Worm (Caenorhabditis elegans) whole organism, early embryonic: Measurements from ENCODE around the gene srg-60.

ENCODE experiments used
- B0310.2 ChIP-seq: sonication (generic microtip); optimal IDR thresholded peaks from 2 replicates; lab custom pipeline; 2016; ENCODE audit warnings: mild to moderate bottlenecking, missing genetic modification characterization, missing compliant biosample characterization
- F13C5.2 ChIP-seq: sonication (generic microtip); optimal IDR thresholded peaks from 2 replicates; lab custom pipeline; 2017; ENCODE audit warnings: mild to moderate bottlenecking, missing genetic modification characterization, inconsistent platforms, missing compliant biosample characterization
- aly-1 ChIP-seq: sonication (generic microtip); optimal IDR thresholded peaks from 2 replicates; lab custom pipeline; 2016; ENCODE audit warnings: missing genetic modification characterization, missing compliant biosample characterization
- ama-1 ChIP-seq: fragments of 150-350 bp; optimal IDR thresholded peaks from 2 replicates; lab custom pipeline; 2014
- ceh-13 ChIP-seq: fragments of 200-800 bp; sonication (Bioruptor generic); optimal IDR thresholded peaks from 2 replicates; lab custom pipeline; 2018; ENCODE audit warnings: mild to moderate bottlenecking, missing genetic modification characterization, missing compliant biosample characterization
- ceh-36 ChIP-seq: sonication (generic microtip); optimal IDR thresholded peaks from 2 replicates; lab custom pipeline; 2016; ENCODE audit warnings: missing genetic modification characterization, inconsistent platforms, missing compliant biosample characterization
- ets-7 ChIP-seq: sonication (generic microtip); optimal IDR thresholded peaks from 2 replicates; lab custom pipeline; 2016; ENCODE audit warnings: missing genotype, missing genetic modification characterization, missing compliant biosample characterization
- flt-1 ChIP-seq: fragments of 200-800 bp; sonication (Bioruptor generic); IDR thresholded peaks from 2 replicates; pipeline ENCODE4 v1.3.6; 2022; ENCODE audit warnings: missing genetic modification characterization, missing compliant biosample characterization
- hmbx-1 ChIP-seq: sonication (generic microtip); optimal IDR thresholded peaks from 2 replicates; lab custom pipeline; 2016; ENCODE audit warnings: mild to moderate bottlenecking, missing genetic modification characterization, missing compliant biosample characterization
- hmg-4 ChIP-seq: fragments of 200-800 bp; sonication (Bioruptor generic); optimal IDR thresholded peaks from 2 replicates; lab custom pipeline; 2018; ENCODE audit warnings: mild to moderate bottlenecking, missing genetic modification characterization, missing compliant biosample characterization
- hnd-1 ChIP-seq: sonication (generic microtip); optimal IDR thresholded peaks from 2 replicates; lab custom pipeline; 2016; ENCODE audit warnings: missing genetic modification characterization, missing compliant biosample characterization
- pes-1 ChIP-seq: fragments of 200-800 bp; sonication (Bioruptor generic); IDR thresholded peaks from 2 replicates; pipeline ENCODE4 v1.3.6; 2022; ENCODE audit warnings: missing genetic modification reagents, missing genetic modification characterization, missing compliant biosample characterization
- scrt-1 ChIP-seq: fragments of 200-800 bp; sonication (Bioruptor generic); IDR thresholded peaks from 2 replicates; pipeline ENCODE4 v1.3.6; 2022; ENCODE audit warnings: missing genetic modification characterization, missing compliant biosample characterization
- sea-1 ChIP-seq: fragments of 200-800 bp; sonication (Bioruptor generic); conservative IDR thresholded peaks from 2 replicates; pipeline ENCODE4 v1.3.6; 2022; ENCODE audit warnings: missing genetic modification characterization, missing compliant biosample characterization
- tbx-11 ChIP-seq: fragments of 200-800 bp; sonication (Bioruptor generic); IDR thresholded peaks from 2 replicates; pipeline ENCODE4 v1.3.6; 2022; ENCODE audit warnings: missing genetic modification characterization, missing compliant biosample characterization
- tbx-37 ChIP-seq: fragments of 200-800 bp; sonication (Bioruptor generic); conservative IDR thresholded peaks from 2 replicates; pipeline ENCODE4 v1.3.6; 2022; ENCODE audit warnings: missing genetic modification reagents, missing genetic modification characterization, missing compliant biosample characterization
- tra-4 ChIP-seq: sonication (generic microtip); optimal IDR thresholded peaks from 2 replicates; lab custom pipeline; 2017; ENCODE audit warnings: missing genetic modification characterization, missing compliant biosample characterization

Gene srg-60

DNA sequence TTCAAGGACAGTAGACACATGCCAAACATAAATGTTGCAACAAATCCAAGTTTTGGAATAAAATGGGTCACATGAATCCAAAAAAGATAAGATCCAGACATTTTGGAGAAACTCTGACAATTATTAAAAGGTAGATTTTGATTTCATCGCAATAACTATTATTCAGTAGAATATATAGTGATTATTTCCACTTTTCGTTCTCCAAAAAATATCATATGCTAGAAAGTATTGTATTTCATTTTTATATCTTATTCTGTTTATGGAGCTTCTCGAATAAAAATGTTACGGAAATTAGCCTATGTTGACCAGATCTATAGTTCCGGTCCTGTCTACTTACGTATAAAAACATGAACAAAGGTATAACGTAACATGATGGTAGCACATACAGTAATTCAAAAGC lies 4.6 kb upstream of the srg-60 start, which contains the start of gene str-13:
str-13 (minus strand) TSS at position 101 of the 400 bp plus-strand sequence.
- TF ChIP-seq aly-1 (tag; lab: Kevin White, UChicago) (no peak), hmbx-1 (tag; lab: Kevin White, UChicago) (no peak), B0310.2 (tag; lab: Kevin White, UChicago) (no peak), tbx-11 (GFP tag; lab: Robert Waterston, UW) (no peak), F13C5.2 (no peak), hnd-1 (tag; lab: Kevin White, UChicago) (no peak), tbx-37 (GFP tag; lab: Robert Waterston, UW) (no peak), ets-7 (no peak)

DNA sequence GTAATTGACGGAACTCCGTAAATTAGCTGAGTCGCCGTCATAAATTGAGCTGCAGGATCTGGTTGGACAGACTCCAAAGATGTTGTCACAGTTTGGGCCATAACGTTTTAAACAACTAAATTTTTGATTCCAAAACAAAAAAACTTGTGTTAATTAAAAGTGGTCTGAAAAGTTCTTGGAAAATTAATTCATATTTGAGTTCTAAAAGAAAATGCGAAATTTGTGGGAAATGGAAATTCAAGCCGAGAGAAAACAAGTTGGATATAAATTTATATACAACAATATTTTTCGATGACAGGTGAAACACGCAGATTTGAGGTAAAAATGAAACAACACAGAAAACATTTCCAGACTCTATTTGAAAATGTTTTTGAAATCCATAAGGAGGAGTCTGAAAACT lies 2.8 kb upstream of the srg-60 start, which contains the start of gene srg-59:
srg-59 (minus strand) TSS at position 101 of the 400 bp plus-strand sequence.
- TF ChIP-seq tra-4 (tag; lab: Kevin White, UChicago) = no peak
- TF ChIP-seq hmg-4 = no peak
- no peak for TF ChIP-seq flt-1 (GFP tag; lab: Robert Waterston, UW)
- no peak for TF ChIP-seq ceh-13 (GFP tag; lab: Kevin White, UChicago)
- no peak for TF ChIP-seq B0310.2 (tag; lab: Kevin White, UChicago)
- TF ChIP-seq aly-1 (tag; lab: Kevin White, UChicago) = no peak
- TF ChIP-seq scrt-1 (GFP tag; lab: Robert Waterston, UW) = no peak
- no peak for TF ChIP-seq tbx-11 (GFP tag; lab: Robert Waterston, UW)
- no peak for TF ChIP-seq tbx-37 (GFP tag; lab: Robert Waterston, UW)
- TF ChIP-seq pes-1 (GFP tag; lab: Robert Waterston, UW) = no peak
- TF ChIP-seq hmbx-1 (tag; lab: Kevin White, UChicago) = no peak
- TF ChIP-seq ceh-36 (tag; lab: Kevin White, UChicago) = no peak
- no peak for TF ChIP-seq sea-1 (GFP tag; lab: Robert Waterston, UW)

- TF ChIP-seq hmbx-1 (tag; lab: Kevin White, UChicago) (no peak), ceh-13 (GFP tag; lab: Kevin White, UChicago) (no peak), aly-1 (tag; lab: Kevin White, UChicago) (no peak), F13C5.2 (no peak), ceh-36 (tag; lab: Kevin White, UChicago) (no peak), flt-1 (GFP tag; lab: Robert Waterston, UW) (no peak), B0310.2 (tag; lab: Kevin White, UChicago) (no peak), tbx-11 (GFP tag; lab: Robert Waterston, UW) (no peak), tra-4 (tag; lab: Kevin White, UChicago) (no peak), pes-1 (GFP tag; lab: Robert Waterston, UW) (no peak), ets-7 (no peak), ama-1 (no peak), scrt-1 (GFP tag; lab: Robert Waterston, UW) (no peak), hnd-1 (tag; lab: Kevin White, UChicago) (no peak), sea-1 (GFP tag; lab: Robert Waterston, UW) (no peak), tbx-37 (GFP tag; lab: Robert Waterston, UW) (no peak), hmg-4 (no peak)
Observed at ce11 chrV:2720763-2721162, 1.7 kb downstream of the srg-60 start, which contains the start of gene srt-27. TSS of gene srt-27 (minus strand) at chrV:2720863.

ce11 chrV:2718688-2719185 lies 3.7 kb downstream of the srg-60 start, which contains the start of gene srt-29:
TSS of gene srt-29 (minus strand) at chrV:2719135.
- no peak for TF ChIP-seq B0310.2 (tag; lab: Kevin White, UChicago)
- no peak for TF ChIP-seq ama-1
- TF ChIP-seq flt-1 (GFP tag; lab: Robert Waterston, UW) = no peak
- no peak for TF ChIP-seq tbx-37 (GFP tag; lab: Robert Waterston, UW)
- TF ChIP-seq tbx-11 (GFP tag; lab: Robert Waterston, UW) = no peak
- no peak for TF ChIP-seq tra-4 (tag; lab: Kevin White, UChicago)
- no peak for TF ChIP-seq ets-7
- TF ChIP-seq ceh-13 (GFP tag; lab: Kevin White, UChicago) = no peak

DNA sequence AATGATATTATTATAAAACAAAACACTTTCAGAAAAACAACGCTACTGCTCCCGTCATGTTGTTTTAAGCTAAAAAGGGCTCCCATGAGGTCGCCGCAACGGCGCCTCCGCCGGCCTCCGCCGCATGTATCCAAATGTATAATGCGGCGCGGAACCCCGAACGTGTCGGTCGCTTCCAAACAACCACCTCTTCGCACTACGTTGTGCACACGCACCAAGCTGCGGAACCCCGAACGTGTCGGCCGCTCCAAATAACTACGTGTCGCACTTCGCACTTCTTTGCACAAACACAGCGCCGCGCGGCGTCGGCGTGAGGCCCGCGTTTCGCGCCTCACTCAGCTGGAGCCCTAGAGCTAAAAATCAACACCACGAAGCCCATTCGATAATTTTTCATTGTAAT lies 5.5 kb downstream of the srg-60 start:
- TF ChIP-seq tbx-37 (GFP tag; lab: Robert Waterston, UW) = no peak
- no peak for TF ChIP-seq F13C5.2
- 0 out of 2 replicates have a peak, but pooled peaks have one; percentile 32 for TF ChIP-seq sea-1 (GFP tag; lab: Robert Waterston, UW)

DNA sequence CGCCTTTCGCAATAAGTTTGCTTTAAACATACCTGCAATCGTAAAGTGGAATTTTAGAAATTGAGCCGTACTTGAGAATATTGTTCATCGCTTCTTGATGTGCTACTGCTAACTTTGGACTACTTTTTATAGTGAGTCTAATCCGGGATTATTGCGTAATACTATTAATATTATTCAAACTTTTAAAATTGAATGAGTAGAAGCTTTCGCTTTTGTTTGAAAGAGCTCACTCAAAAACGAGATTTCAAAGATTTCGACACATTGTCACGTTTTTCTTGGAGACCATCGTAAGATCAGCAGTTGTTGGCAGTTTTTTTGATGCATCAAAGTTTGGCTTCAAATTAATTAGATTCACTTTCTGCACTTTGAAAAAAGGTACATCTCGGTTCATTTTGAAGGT lies 8.9 kb downstream of the srg-60 start, which contains the start of gene srt-28:
srt-28 (minus strand) TSS at position 101 of the 400 bp plus-strand sequence.
- TF ChIP-seq tbx-37 (GFP tag; lab: Robert Waterston, UW) (no peak), pes-1 (GFP tag; lab: Robert Waterston, UW) (no peak), tra-4 (tag; lab: Kevin White, UChicago) (no peak), hnd-1 (tag; lab: Kevin White, UChicago) (no peak), sea-1 (GFP tag; lab: Robert Waterston, UW) (no peak), scrt-1 (GFP tag; lab: Robert Waterston, UW) (no peak), ama-1 (no peak), ceh-13 (GFP tag; lab: Kevin White, UChicago) (no peak)

DNA sequence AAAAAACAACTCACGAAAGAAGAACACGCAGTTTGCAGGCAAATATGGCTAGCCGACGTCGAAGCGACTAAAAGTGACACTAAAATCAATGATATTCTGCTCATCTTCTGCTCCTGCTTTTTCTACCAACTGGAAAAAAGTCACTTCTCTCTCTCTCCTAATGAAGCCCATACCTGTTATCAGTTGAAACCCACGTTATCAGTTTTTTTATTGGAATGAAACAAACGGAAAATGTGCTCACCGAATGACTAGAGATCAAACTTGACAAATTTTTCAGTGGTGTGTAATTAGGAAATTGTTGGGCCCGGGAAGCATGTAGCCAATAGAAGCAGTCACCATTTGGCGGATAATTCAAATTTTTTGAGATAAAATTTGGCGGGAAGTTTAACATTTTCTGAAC lies 11.0 kb downstream of the srg-60 start, which contains the start of gene C24B9.3:
C24B9.3 (minus strand) TSS at position 171 of the 400 bp plus-strand sequence.
- no peak for TF ChIP-seq hmbx-1 (tag; lab: Kevin White, UChicago)
- no peak for TF ChIP-seq tra-4 (tag; lab: Kevin White, UChicago)
- no peak for TF ChIP-seq B0310.2 (tag; lab: Kevin White, UChicago)
- TF ChIP-seq aly-1 (tag; lab: Kevin White, UChicago) = no peak
- no peak for TF ChIP-seq tbx-37 (GFP tag; lab: Robert Waterston, UW)
- TF ChIP-seq ceh-36 (tag; lab: Kevin White, UChicago) = no peak
- no peak for TF ChIP-seq sea-1 (GFP tag; lab: Robert Waterston, UW)
- TF ChIP-seq F13C5.2 = no peak
